Fruit fly (Drosophila melanogaster) whole organism, embryonic: ENCODE measurements around the gene CG32428.

Experiments
- ATbp ChIP-seq: fragments of 200-800 bp; sonication (Bioruptor generic); optimal IDR thresholded peaks from 2 replicates; lab custom pipeline; 2017; ENCODE audit warnings: missing biosample characterization, mild to moderate bottlenecking, missing genetic modification characterization, missing genetic modification reagents
- Antp ChIP-seq: fragments of 200-800 bp; sonication (Bioruptor generic); optimal IDR thresholded peaks from 3 replicates; lab custom pipeline; 2016; ENCODE audit warnings: missing biosample characterization, missing genetic modification characterization
- C15 ChIP-seq: fragments of 200-800 bp; sonication (Bioruptor generic); IDR thresholded peaks from 3 replicates; pipeline ENCODE4 v1.3.6; 2022; ENCODE audit warnings: missing biosample characterization, missing genetic modification characterization
- CG10959 ChIP-seq: fragments of 200-800 bp; sonication (Bioruptor generic); IDR thresholded peaks from 2 replicates; pipeline ENCODE4 v1.3.6; 2022; ENCODE audit warnings: missing biosample characterization, missing genetic modification characterization
- CG10979 ChIP-seq: fragments of 200-800 bp; sonication (Bioruptor generic); optimal IDR thresholded peaks from 2 replicates; lab custom pipeline; 2018; ENCODE audit warnings: missing biosample characterization, mild to moderate bottlenecking, missing genetic modification characterization, moderate library complexity
- CG11504 ChIP-seq: fragments of 200-800 bp; sonication (Bioruptor generic); optimal IDR thresholded peaks from 3 replicates; lab custom pipeline; 2019; ENCODE audit warnings: missing biosample characterization, mild to moderate bottlenecking, missing genetic modification characterization, moderate library complexity
- CG11560 ChIP-seq: fragments of 200-800 bp; sonication (Bioruptor generic); IDR thresholded peaks from 3 replicates; pipeline ENCODE4 v1.3.6; 2022; ENCODE audit warnings: missing biosample characterization, missing genetic modification characterization
- CG14667 ChIP-seq: fragments of 200-800 bp; sonication (Bioruptor generic); IDR thresholded peaks from 2 replicates; pipeline ENCODE4 v1.3.6; 2022; ENCODE audit warnings: missing biosample characterization, missing genetic modification characterization
- CG15696 ChIP-seq: fragments of 200-800 bp; sonication (Bioruptor generic); optimal IDR thresholded peaks from 2 replicates; lab custom pipeline; 2019; ENCODE audit warnings: missing biosample characterization, mild to moderate bottlenecking, missing genetic modification characterization, moderate library complexity
- CG16813 ChIP-seq: fragments of 200-800 bp; sonication (Bioruptor generic); IDR thresholded peaks from 3 replicates; pipeline ENCODE4 v1.3.6; 2022; ENCODE audit warnings: missing biosample characterization, missing genetic modification characterization; ENCODE audit not compliant: partially characterized antibody
- CG17328 ChIP-seq: fragments of 200-800 bp; sonication (Bioruptor generic); IDR thresholded peaks from 2 replicates; pipeline ENCODE4 v1.3.6; 2022; ENCODE audit warnings: missing biosample characterization, missing genetic modification characterization
- CG2120 ChIP-seq: fragments of 200-800 bp; sonication (Bioruptor generic); optimal IDR thresholded peaks from 3 replicates; lab custom pipeline; 2016; ENCODE audit warnings: missing biosample characterization, missing genetic modification characterization
- CG2875 ChIP-seq: fragments of 200-800 bp; sonication (Bioruptor generic); optimal IDR thresholded peaks from 2 replicates; lab custom pipeline; 2017; ENCODE audit warnings: missing biosample characterization, mild to moderate bottlenecking, missing genetic modification characterization, missing genetic modification reagents
- CG30403 ChIP-seq: fragments of 200-800 bp; sonication (Bioruptor generic); optimal IDR thresholded peaks from 3 replicates; lab custom pipeline; 2016; ENCODE audit warnings: missing biosample characterization, missing genetic modification characterization
- CG3281 ChIP-seq: fragments of 200-800 bp; sonication (Bioruptor generic); optimal IDR thresholded peaks from 3 replicates; lab custom pipeline; 2017; ENCODE audit warnings: missing biosample characterization, mild to moderate bottlenecking, missing genetic modification characterization
- CG3726 ChIP-seq: fragments of 200-800 bp; sonication (Bioruptor generic); IDR thresholded peaks from 3 replicates; pipeline ENCODE4, ENCODE4 v1.3.6; 2022; ENCODE audit warnings: missing biosample characterization, missing genetic modification characterization
- CG6272 ChIP-seq: fragments of 200-800 bp; sonication (Bioruptor generic); IDR thresholded peaks from 2 replicates; pipeline ENCODE4 v1.3.6; 2022; ENCODE audit warnings: missing biosample characterization, missing genetic modification characterization
- CG7372 ChIP-seq: fragments of 200-800 bp; sonication (Bioruptor generic); IDR thresholded peaks from 2 replicates; pipeline ENCODE4 v1.3.6; 2022; ENCODE audit warnings: missing biosample characterization, missing genetic modification characterization
- CG7745 ChIP-seq: fragments of 200-800 bp; sonication (Bioruptor generic); optimal IDR thresholded peaks from 2 replicates; lab custom pipeline; 2018; ENCODE audit warnings: missing biosample characterization, mild to moderate bottlenecking, missing genetic modification characterization, moderate library complexity
- CG7963 ChIP-seq: fragments of 200-800 bp; sonication (Bioruptor generic); IDR thresholded peaks from 3 replicates; pipeline ENCODE4 v1.3.6; 2022; ENCODE audit warnings: missing biosample characterization, missing genetic modification characterization; ENCODE audit not compliant: partially characterized antibody
- CG7987 ChIP-seq: fragments of 200-800 bp; sonication (Bioruptor generic); optimal IDR thresholded peaks from 2 replicates; lab custom pipeline; 2018; ENCODE audit warnings: missing biosample characterization, mild to moderate bottlenecking, missing genetic modification characterization, moderate library complexity
- CG8388 ChIP-seq: fragments of 200-800 bp; sonication (Bioruptor generic); optimal IDR thresholded peaks from 2 replicates; lab custom pipeline; 2019; ENCODE audit warnings: missing biosample characterization, mild to moderate bottlenecking, missing genetic modification characterization, moderate library complexity
- CG8478 ChIP-seq: fragments of >200 bp; optimal IDR thresholded peaks from 2 replicates; lab custom pipeline; 2018
- CoRest ChIP-seq: fragments of 200-800 bp; sonication (Bioruptor generic); optimal IDR thresholded peaks from 3 replicates; lab custom pipeline; 2018; ENCODE audit warnings: missing biosample characterization, mild to moderate bottlenecking, missing genetic modification characterization, moderate library complexity
- Ets65A ChIP-seq: fragments of 200-800 bp; sonication (Bioruptor generic); peaks from one replicate; lab custom pipeline; 2016; ENCODE audit warnings: missing biosample characterization, missing genetic modification characterization
- Fer2 ChIP-seq: fragments of 200-800 bp; sonication (Bioruptor generic); optimal IDR thresholded peaks from 2 replicates; lab custom pipeline; 2018; ENCODE audit warnings: missing biosample characterization, mild to moderate bottlenecking, missing genetic modification characterization, moderate library complexity
- HLH3B ChIP-seq: fragments of 200-800 bp; sonication (Bioruptor generic); IDR thresholded peaks from 2 replicates; pipeline ENCODE4 v1.3.6; 2022; ENCODE audit warnings: missing biosample characterization, missing genetic modification characterization
- Med ChIP-seq: fragments of 200-800 bp; sonication (Bioruptor generic); peaks from one replicate; lab custom pipeline; 2016; ENCODE audit warnings: missing biosample characterization, missing genetic modification characterization, mild to moderate bottlenecking, inconsistent platforms, moderate library complexity
- Mrtf ChIP-seq: fragments of 200-800 bp; sonication (Bioruptor generic); IDR thresholded peaks from 3 replicates; pipeline ENCODE4 v1.3.6; 2022; ENCODE audit warnings: missing biosample characterization, missing genetic modification characterization
- Myb ChIP-seq: fragments of 200-800 bp; sonication (Bioruptor generic); optimal IDR thresholded peaks from 2 replicates; lab custom pipeline; 2016; ENCODE audit warnings: missing biosample characterization, missing genetic modification characterization
- Neu2 ChIP-seq: fragments of 200-800 bp; sonication (Bioruptor generic); optimal IDR thresholded peaks from 3 replicates; lab custom pipeline; 2016; ENCODE audit warnings: missing biosample characterization, missing genetic modification characterization, borderline replicate concordance
- Spps ChIP-seq: fragments of 200-800 bp; sonication (Bioruptor generic); optimal IDR thresholded peaks from 2 replicates; lab custom pipeline; 2018; ENCODE audit warnings: missing biosample characterization, mild to moderate bottlenecking, missing genetic modification characterization
- Stat92E ChIP-seq, 3 experiments: fragments of >200 bp in 2 of 3; fragments of 200-800 bp in 1 of 3; sonication (Bioruptor generic) in 1 of 3; optimal IDR thresholded peaks; 2 replicates each; lab custom pipeline; 2017 to 2019; ENCODE audit warnings: missing biosample characterization in 3 of 3, missing genetic modification characterization in 3 of 3, mild to moderate bottlenecking in 1 of 3, moderate library complexity in 1 of 3
- az2 ChIP-seq: fragments of 200-800 bp; sonication (Bioruptor generic); optimal IDR thresholded peaks from 3 replicates; lab custom pipeline; 2016; ENCODE audit warnings: missing biosample characterization, missing genetic modification characterization
- dmrt11E ChIP-seq: fragments of 200-800 bp; sonication (Bioruptor generic); optimal IDR thresholded peaks from 3 replicates; lab custom pipeline; 2018; ENCODE audit warnings: missing biosample characterization, mild to moderate bottlenecking, missing genetic modification characterization, moderate library complexity
- dmrt99B ChIP-seq: fragments of 200-800 bp; sonication (Bioruptor generic); optimal IDR thresholded peaks from 2 replicates; lab custom pipeline; 2018; ENCODE audit warnings: missing biosample characterization, mild to moderate bottlenecking, missing genetic modification characterization, moderate library complexity
- eve ChIP-seq, 2 experiments: fragments of >200 bp; optimal IDR thresholded peaks; 2 replicates each; lab custom pipeline; 2017; ENCODE audit warnings: missing biosample characterization in 2 of 2, missing genetic modification characterization in 2 of 2
- lola ChIP-seq, 3 experiments: fragments of >200 bp in 2 of 3; fragments of 200-800 bp in 1 of 3; sonication (Bioruptor generic) in 1 of 3; optimal IDR thresholded peaks; 2 replicates each; lab custom pipeline; 2017 to 2019; ENCODE audit warnings: missing biosample characterization in 3 of 3, missing genetic modification characterization in 3 of 3, mild to moderate bottlenecking in 1 of 3, moderate library complexity in 1 of 3
- maf-S ChIP-seq: fragments of 200-800 bp; sonication (Bioruptor generic); optimal IDR thresholded peaks from 2 replicates; lab custom pipeline; 2016; ENCODE audit warnings: missing biosample characterization, missing genetic modification characterization
- prd ChIP-seq, 3 experiments: fragments of >200 bp in 2 of 3; fragments of 200-800 bp in 1 of 3; sonication (Bioruptor generic) in 1 of 3; optimal IDR thresholded peaks in 2 of 3; IDR thresholded peaks in 1 of 3; 2 replicates in 2 of 3; 3 replicates in 1 of 3; pipeline versions ENCODE4 v1.3.6 to Lab custom; 2017 to 2022; ENCODE audit warnings: missing biosample characterization in 1 of 3, missing genetic modification characterization in 1 of 3
- pros ChIP-seq: fragments of 200-800 bp; sonication (Bioruptor generic); optimal IDR thresholded peaks from 3 replicates; lab custom pipeline; 2019; ENCODE audit warnings: missing biosample characterization, mild to moderate bottlenecking, missing genetic modification characterization, moderate library complexity
- pzg ChIP-seq: fragments of 200-800 bp; sonication (Bioruptor generic); optimal IDR thresholded peaks from 3 replicates; lab custom pipeline; 2018; ENCODE audit warnings: missing biosample characterization, mild to moderate bottlenecking, missing genetic modification characterization, moderate library complexity
- repo ChIP-seq: fragments of 200-800 bp; sonication (Bioruptor generic); optimal IDR thresholded peaks from 2 replicates; lab custom pipeline; 2016; ENCODE audit warnings: missing biosample characterization, missing genetic modification characterization
- sim ChIP-seq: fragments of 200-800 bp; sonication (Bioruptor generic); IDR thresholded peaks from 2 replicates; pipeline ENCODE4 v1.3.6; 2022; ENCODE audit warnings: missing biosample characterization, missing genetic modification characterization
- sisA ChIP-seq: fragments of 200-800 bp; sonication (Bioruptor generic); IDR thresholded peaks from 2 replicates; pipeline ENCODE4 v1.3.6; 2022; ENCODE audit warnings: missing biosample characterization, missing genetic modification characterization
- sr ChIP-seq: fragments of 200-800 bp; sonication (Bioruptor generic); IDR thresholded peaks from 3 replicates; pipeline ENCODE4 v1.3.6; 2022; ENCODE audit warnings: missing biosample characterization, missing genetic modification characterization
- vnd ChIP-seq: fragments of 200-800 bp; sonication (Bioruptor generic); IDR thresholded peaks from 3 replicates; pipeline ENCODE4 v1.3.6; 2022; ENCODE audit warnings: missing biosample characterization, missing genetic modification characterization; ENCODE audit not compliant: partially characterized antibody
- vvl ChIP-seq: fragments of 200-800 bp; sonication (Bioruptor generic); IDR thresholded peaks from 2 replicates; pipeline ENCODE4 v1.3.6; 2022; ENCODE audit warnings: missing biosample characterization, missing genetic modification characterization
- zfh1 ChIP-seq: fragments of 200-800 bp; sonication (Bioruptor generic); IDR thresholded peaks from 3 replicates; pipeline ENCODE4 v1.3.6; 2022; ENCODE audit warnings: missing biosample characterization, missing genetic modification characterization

CG32428 gene

dm6 chr3L:20447337-20447736, 26.2 kb downstream of the CG32428 start:
- TF ChIP-seq Fer2 (no peak), Med (peak; percentile 55), CG7987 (no peak), Mrtf (GFP tag; lab: Robert Waterston, UW) (0 out of 3 replicates have a peak, but pooled peaks have one; percentile 36), CG16813 (GFP tag; lab: Robert Waterston, UW) (0 out of 3 replicates have a peak, but pooled peaks have one; percentile 21), CG8478 (lab: Kevin White, UChicago) (no peak), Myb (GFP tag; lab: Kevin White, UChicago) (no peak), CG10959 (GFP tag; lab: Robert Waterston, UW) (peak; percentile 43; the same call in 1 of the 2 replicates), CG30403 (GFP tag; lab: Kevin White, UChicago) (peak; percentile 37), CG8388 (GFP tag; lab: Kevin White, UChicago) (peak; percentile 35), CG6272 (GFP tag; lab: Robert Waterston, UW) (no peak), lola (GFP tag; optimal IDR thresholded peaks at IDR 0.05; lab: Kevin White, UChicago) (peak in 1 of 3 experiments; percentile 50), HLH3B (no peak), repo (GFP tag; lab: Kevin White, UChicago) (no peak), Spps (tag; lab: Kevin White, UChicago) (peak; percentile 34), zfh1 (GFP tag; lab: Robert Waterston, UW) (peak; percentile 59; the same call in 2 of the 3 replicates), Neu2 (GFP tag; lab: Kevin White, UChicago) (no peak), CG7963 (no peak), CG3281 (GFP tag; lab: Kevin White, UChicago) (no peak), sim (GFP tag; lab: Robert Waterston, UW) (0 out of 2 replicates have a peak, but pooled peaks have one; percentile 17), Ets65A (no peak), CG17328 (no peak), Antp (GFP tag; lab: Kevin White, UChicago) (peak; percentile 1), CG7745 (tag; lab: Kevin White, UChicago) (no peak), dmrt11E (peak; percentile 70), prd (optimal IDR thresholded peaks at IDR 0.05; lab: Kevin White, UChicago) (no peak), prd (GFP tag; IDR thresholded peaks at IDR 0.05; lab: Robert Waterston, UW) (peak; percentile 34; the same call in 1 of the 3 replicates), CG3726 (GFP tag; lab: Robert Waterston, UW) (0 out of 3 replicates have a peak, but pooled peaks have one; percentile 36), eve (GFP tag; optimal IDR thresholded peaks at IDR 0.05; lab: Kevin White, UChicago) (no peak), CG11504 (tag; lab: Kevin White, UChicago) (peak; percentile 37), CG11560 (tag; lab: Robert Waterston, UW) (0 out of 3 replicates have a peak, but pooled peaks have one; percentile 35), CG10979 (tag; lab: Kevin White, UChicago) (peak; percentile 53), dmrt99B (tag; lab: Kevin White, UChicago) (peak; percentile 50), ATbp (GFP tag; lab: Kevin White, UChicago) (peak; percentile 4), pros (no peak), maf-S (GFP tag; lab: Kevin White, UChicago) (no peak), CG2120 (no peak), vnd (GFP tag; lab: Robert Waterston, UW) (no peak), CoRest (peak; percentile 26), sisA (GFP tag; lab: Robert Waterston, UW) (peak; percentile 45), sr (GFP tag; lab: Robert Waterston, UW) (0 out of 3 replicates have a peak, but pooled peaks have one; percentile 18), CG2875 (peak; percentile 9), Stat92E (GFP tag; optimal IDR thresholded peaks at IDR 0.05; lab: Kevin White, UChicago) (no peak), CG7372 (no peak), vvl (peak; percentile 38; the same call in 1 of the 2 replicates), CG15696 (tag; lab: Kevin White, UChicago) (peak; percentile 32), az2 (peak; percentile 28), pzg (GFP tag; lab: Kevin White, UChicago) (no peak), CG14667 (GFP tag; lab: Robert Waterston, UW) (0 out of 2 replicates have a peak, but pooled peaks have one; percentile 11), C15 (GFP tag; lab: Robert Waterston, UW) (no peak)
